Worm (Caenorhabditis elegans) whole organism, late embryonic: ENCODE measurements around the gene srj-19.
"Not testable (repeated sequence)": the region's sequence is repeated elsewhere in the genome, so short reads cannot be mapped to it uniquely, and the experiment has no call there.

Experiments used
- K02D7.2 ChIP-seq: sonication (generic microtip); optimal IDR thresholded peaks from 2 replicates; lab custom pipeline; 2017; ENCODE audit warnings: mild to moderate bottlenecking, missing genetic modification characterization, missing compliant biosample characterization
- T23F11.4 ChIP-seq: fragments of 200-800 bp; sonication (Bioruptor generic); optimal IDR thresholded peaks from 2 replicates; lab custom pipeline; 2018; ENCODE audit warnings: mild to moderate bottlenecking, missing genetic modification characterization, missing compliant biosample characterization
- Y22D7AL.16 ChIP-seq: sonication (generic microtip); optimal IDR thresholded peaks from 2 replicates; lab custom pipeline; 2016; ENCODE audit warnings: missing genetic modification characterization, missing compliant biosample characterization
- ceh-18 ChIP-seq: sonication (generic microtip); optimal IDR thresholded peaks from 2 replicates; lab custom pipeline; 2016; ENCODE audit warnings: missing genetic modification characterization, missing compliant biosample characterization
- ceh-19 ChIP-seq: fragments of 200-800 bp; sonication (Bioruptor generic); optimal IDR thresholded peaks from 2 replicates; lab custom pipeline; 2018; ENCODE audit warnings: mild to moderate bottlenecking, missing genetic modification characterization, missing compliant biosample characterization
- ceh-31 ChIP-seq: sonication (generic microtip); optimal IDR thresholded peaks from 2 replicates; lab custom pipeline; 2016; ENCODE audit warnings: missing genetic modification characterization, missing compliant biosample characterization
- ceh-9 ChIP-seq: sonication (generic microtip); optimal IDR thresholded peaks from 2 replicates; lab custom pipeline; 2016; ENCODE audit warnings: mild to moderate bottlenecking, missing genetic modification characterization, inconsistent platforms, missing compliant biosample characterization
- che-1 ChIP-seq: sonication (generic microtip); optimal IDR thresholded peaks from 2 replicates; lab custom pipeline; 2016; ENCODE audit warnings: mild to moderate bottlenecking, missing genetic modification characterization, missing compliant biosample characterization
- elt-2 ChIP-seq: sonication (generic microtip); optimal IDR thresholded peaks from 2 replicates; lab custom pipeline; 2016; ENCODE audit warnings: missing genetic modification reagents, missing genetic modification characterization, missing compliant biosample characterization
- elt-4 ChIP-seq: sonication (generic microtip); optimal IDR thresholded peaks from 2 replicates; lab custom pipeline; 2016; ENCODE audit warnings: missing genetic modification characterization, missing compliant biosample characterization
- gmeb-2 ChIP-seq: sonication (generic microtip); optimal IDR thresholded peaks from 2 replicates; lab custom pipeline; 2016; ENCODE audit warnings: missing genetic modification characterization, inconsistent platforms, missing compliant biosample characterization
- lim-6 ChIP-seq: sonication (generic microtip); optimal IDR thresholded peaks from 2 replicates; lab custom pipeline; 2016; ENCODE audit warnings: missing genetic modification characterization, missing compliant biosample characterization
- nhr-11 ChIP-seq: fragments of 150-350 bp; optimal IDR thresholded peaks from 2 replicates; lab custom pipeline; 2014; ENCODE audit warnings: missing biosample characterization, missing genetic modification characterization
- nhr-232 ChIP-seq: sonication (generic microtip); optimal IDR thresholded peaks from 2 replicates; lab custom pipeline; 2016; ENCODE audit warnings: missing genetic modification characterization, missing compliant biosample characterization
- npax-4 ChIP-seq: sonication (generic microtip); optimal IDR thresholded peaks from 2 replicates; lab custom pipeline; 2016; ENCODE audit warnings: missing genetic modification characterization, missing compliant biosample characterization
- odd-2 ChIP-seq: sonication (generic microtip); optimal IDR thresholded peaks from 2 replicates; lab custom pipeline; 2017; ENCODE audit warnings: antibody characterized with exemption, mild to moderate bottlenecking, missing genetic modification characterization, missing compliant biosample characterization
- pat-9 ChIP-seq: fragments of 200-800 bp; sonication (Bioruptor generic); optimal IDR thresholded peaks from 2 replicates; lab custom pipeline; 2018; ENCODE audit warnings: mild to moderate bottlenecking, missing genetic modification characterization, moderate library complexity, missing compliant biosample characterization
- pha-2 ChIP-seq: sonication (generic microtip); optimal IDR thresholded peaks from 2 replicates; lab custom pipeline; 2017; ENCODE audit warnings: mild to moderate bottlenecking, missing genetic modification characterization, missing compliant biosample characterization
- pros-1 ChIP-seq: fragments of 150-350 bp; optimal IDR thresholded peaks from 2 replicates; lab custom pipeline; 2014; ENCODE audit warnings: missing biosample characterization, missing genetic modification reagents, missing genetic modification characterization
- rnt-1 ChIP-seq: sonication (generic microtip); optimal IDR thresholded peaks from 2 replicates; lab custom pipeline; 2016; ENCODE audit warnings: missing genetic modification characterization, missing compliant biosample characterization
- sox-2 ChIP-seq: fragments of 200-800 bp; sonication (Bioruptor generic); IDR thresholded peaks from 2 replicates; pipeline ENCODE4 v1.3.6; 2022; ENCODE audit warnings: missing genetic modification reagents, missing genetic modification characterization, missing compliant biosample characterization
- syd-9 ChIP-seq: sonication (generic microtip); optimal IDR thresholded peaks from 2 replicates; lab custom pipeline; 2016; ENCODE audit warnings: mild to moderate bottlenecking, missing genetic modification characterization, moderate library complexity, missing compliant biosample characterization
- unc-42 ChIP-seq: sonication (generic microtip); optimal IDR thresholded peaks from 2 replicates; lab custom pipeline; 2016; ENCODE audit warnings: missing genotype, missing genetic modification characterization, missing compliant biosample characterization
- unc-86 ChIP-seq: sonication (generic microtip); optimal IDR thresholded peaks from 2 replicates; lab custom pipeline; 2016; ENCODE audit warnings: missing genetic modification characterization, missing compliant biosample characterization
- zip-5 ChIP-seq: sonication (generic microtip); optimal IDR thresholded peaks from 2 replicates; lab custom pipeline; 2016; ENCODE audit warnings: missing genetic modification characterization, missing compliant biosample characterization

The srj-19 gene

ce11 chrV:2573108-2573507 lies 2.6 kb upstream of the srj-19 start, which contains the start of gene srj-20:
Gene srj-20 (minus strand): TSS chrV:2573208.
- TF ChIP-seq ceh-18 (tag; lab: Kevin White, UChicago) (no peak), Y22D7AL.16 (tag; lab: Kevin White, UChicago) (no peak), pat-9 (tag; lab: Kevin White, UChicago) (no peak), rnt-1 (tag; lab: Kevin White, UChicago) (no peak), zip-5 (tag; lab: Kevin White, UChicago) (no peak), ceh-31 (tag; lab: Kevin White, UChicago) (no peak), lim-6 (tag; lab: Kevin White, UChicago) (no peak), pha-2 (no peak), unc-42 (no peak), elt-4 (tag; lab: Kevin White, UChicago) (no peak), sox-2 (GFP tag; lab: Robert Waterston, UW) (no peak), unc-86 (tag; lab: Kevin White, UChicago) (no peak), nhr-11 (tag; lab: Kevin White, UChicago) (no peak), npax-4 (tag; lab: Kevin White, UChicago) (no peak), nhr-232 (tag; lab: Kevin White, UChicago) (no peak), ceh-9 (tag; lab: Kevin White, UChicago) (no peak), T23F11.4 (GFP tag; lab: Kevin White, UChicago) (no peak), K02D7.2 (no peak)

ce11 chrV:2565525-2565924 lies 5.0 kb downstream of the srj-19 start, which contains the start of gene Y45G12C.1:
Gene Y45G12C.1 (plus strand): TSS chrV:2565683.
- no peak for TF ChIP-seq gmeb-2 (tag; lab: Kevin White, UChicago)
- TF ChIP-seq elt-2 (tag; lab: Kevin White, UChicago), result peak; percentile 46

- TF ChIP-seq pros-1 (tag; lab: Kevin White, UChicago); ceh-18 (tag; lab: Kevin White, UChicago); ceh-19 (GFP tag; lab: Kevin White, UChicago): not testable (repeated sequence)
These were observed 9.2 kb downstream of the srj-19 start, which contains the start of gene gst-10 for ce11 chrV:2561390-2561789. Gene gst-10 (plus strand): TSS chrV:2561690.

- TF ChIP-seq che-1; syd-9 (tag; lab: Kevin White, UChicago); odd-2 (tag; lab: Kevin White, UChicago): not testable (repeated sequence)
These were observed 34.2 kb downstream of the srj-19 start, which contains the start of gene Y45G12C.10 for ce11 chrV:2536309-2536708. Gene Y45G12C.10 (minus strand): TSS chrV:2536409.
